Worm (Caenorhabditis elegans) whole organism, L2 larva: ENCODE measurements around the gene R160.5.

Source experiments
- C34F6.9 ChIP-seq: fragments of 150-350 bp; optimal IDR thresholded peaks from 2 replicates; lab custom pipeline; 2014; ENCODE audit warnings: missing biosample characterization, missing genetic modification characterization
- F13H6.1 ChIP-seq: sonication (generic microtip); optimal IDR thresholded peaks from 2 replicates; lab custom pipeline; 2016; ENCODE audit warnings: missing genetic modification characterization, missing compliant biosample characterization
- R02D3.7 ChIP-seq: fragments of 150-350 bp; optimal IDR thresholded peaks from 2 replicates; lab custom pipeline; 2014; ENCODE audit warnings: missing biosample characterization, missing genetic modification characterization
- ZK546.5 ChIP-seq: sonication (generic microtip); optimal IDR thresholded peaks from 2 replicates; lab custom pipeline; 2017; ENCODE audit warnings: missing biosample characterization, missing genetic modification characterization
- alr-1 ChIP-seq: fragments of 150-350 bp; optimal IDR thresholded peaks from 2 replicates; lab custom pipeline; 2014; ENCODE audit warnings: missing biosample characterization, missing genetic modification characterization
- ceh-16 ChIP-seq: fragments of 150-350 bp; optimal IDR thresholded peaks from 2 replicates; lab custom pipeline; 2014; ENCODE audit warnings: missing biosample characterization, missing genetic modification characterization
- ceh-82 ChIP-seq: fragments of 150-350 bp; optimal IDR thresholded peaks from 2 replicates; lab custom pipeline; 2014; ENCODE audit warnings: missing biosample characterization, missing genetic modification characterization
- crh-2 ChIP-seq: sonication (generic microtip); optimal IDR thresholded peaks from 2 replicates; lab custom pipeline; 2017; ENCODE audit warnings: missing biosample characterization, missing genetic modification characterization
- dmd-4 ChIP-seq: sonication (generic microtip); optimal IDR thresholded peaks from 2 replicates; lab custom pipeline; 2017; ENCODE audit warnings: missing biosample characterization, missing genetic modification characterization
- egl-27 ChIP-seq: sonication (generic microtip); optimal IDR thresholded peaks from 3 replicates; lab custom pipeline; 2017; ENCODE audit warnings: missing biosample characterization, missing genetic modification reagents, missing genetic modification characterization
- elt-3 ChIP-seq: sonication (generic microtip); optimal IDR thresholded peaks from 2 replicates; lab custom pipeline; 2017; ENCODE audit warnings: missing biosample characterization, missing genetic modification characterization
- fos-1 ChIP-seq: fragments of 150-350 bp; optimal IDR thresholded peaks from 2 replicates; lab custom pipeline; 2014; ENCODE audit warnings: missing biosample characterization, missing genetic modification characterization
- gmeb-1 ChIP-seq: fragments of 150-350 bp; optimal IDR thresholded peaks from 2 replicates; lab custom pipeline; 2014; ENCODE audit warnings: missing biosample characterization, missing genetic modification characterization
- lin-11 ChIP-seq: fragments of 150-350 bp; sonication (generic microtip); optimal IDR thresholded peaks from 2 replicates; lab custom pipeline; 2014; ENCODE audit warnings: missing biosample characterization, missing genetic modification characterization, inconsistent platforms, mixed read lengths
- lin-13 ChIP-seq: fragments of 150-350 bp; optimal IDR thresholded peaks from 2 replicates; lab custom pipeline; 2014; ENCODE audit warnings: missing biosample characterization, missing genetic modification reagents, missing genetic modification characterization
- lin-39 ChIP-seq: fragments of 150-350 bp; optimal IDR thresholded peaks from 2 replicates; lab custom pipeline; 2014; ENCODE audit warnings: missing biosample characterization, missing genetic modification reagents, missing genetic modification characterization
- lsy-2 ChIP-seq, 2 experiments: fragments of 150-350 bp in 1 of 2; sonication (generic microtip) in 1 of 2; optimal IDR thresholded peaks; 2 replicates each; lab custom pipeline; 2014 to 2017; ENCODE audit warnings: missing biosample characterization in 2 of 2, missing genetic modification characterization in 2 of 2
- mbf-1 ChIP-seq: sonication (generic microtip); optimal IDR thresholded peaks from 2 replicates; lab custom pipeline; 2017; ENCODE audit warnings: missing biosample characterization, missing genetic modification characterization
- nhr-10 ChIP-seq: sonication (generic microtip); optimal IDR thresholded peaks from 2 replicates; lab custom pipeline; 2017; ENCODE audit warnings: missing biosample characterization, missing genetic modification characterization
- nhr-11 ChIP-seq: fragments of 150-350 bp; optimal IDR thresholded peaks from 2 replicates; lab custom pipeline; 2014; ENCODE audit warnings: missing biosample characterization, missing genetic modification characterization
- nhr-12 ChIP-seq: fragments of 150-350 bp; optimal IDR thresholded peaks from 2 replicates; lab custom pipeline; 2014; ENCODE audit warnings: missing biosample characterization, missing genetic modification characterization
- nhr-129 ChIP-seq: fragments of 150-350 bp; optimal IDR thresholded peaks from 2 replicates; lab custom pipeline; 2014; ENCODE audit warnings: missing biosample characterization, missing genetic modification characterization
- nhr-21 ChIP-seq: fragments of 150-350 bp; optimal IDR thresholded peaks from 2 replicates; lab custom pipeline; 2014; ENCODE audit warnings: missing biosample characterization, missing genetic modification characterization
- nhr-23 ChIP-seq: fragments of 150-350 bp; optimal IDR thresholded peaks from 2 replicates; lab custom pipeline; 2014; ENCODE audit warnings: missing biosample characterization, missing genetic modification reagents, missing genetic modification characterization
- nhr-237 ChIP-seq: fragments of 150-350 bp; optimal IDR thresholded peaks from 2 replicates; lab custom pipeline; 2014; ENCODE audit warnings: missing biosample characterization, missing genetic modification characterization
- nhr-25 ChIP-seq: fragments of 150-350 bp; sonication (generic microtip); optimal IDR thresholded peaks from 3 replicates; lab custom pipeline; 2014; ENCODE audit warnings: missing biosample characterization, missing genetic modification characterization
- nhr-6 ChIP-seq: fragments of 150-350 bp; optimal IDR thresholded peaks from 2 replicates; lab custom pipeline; 2014; ENCODE audit warnings: missing biosample characterization, missing genetic modification characterization
- nhr-77 ChIP-seq: fragments of 150-350 bp; optimal IDR thresholded peaks from 2 replicates; lab custom pipeline; 2014; ENCODE audit warnings: missing biosample characterization, missing genetic modification characterization
- sem-4 ChIP-seq: fragments of 150-350 bp; optimal IDR thresholded peaks from 2 replicates; lab custom pipeline; 2014; ENCODE audit warnings: missing biosample characterization, missing genetic modification reagents, missing genetic modification characterization
- sma-9 ChIP-seq, 2 experiments: fragments of 150-350 bp in 1 of 2; sonication (generic microtip) in 1 of 2; optimal IDR thresholded peaks; 2 replicates each; lab custom pipeline; 2014 to 2016; ENCODE audit warnings: missing genetic modification characterization in 2 of 2, mild to moderate bottlenecking in 1 of 2, missing biosample characterization in 1 of 2, missing compliant biosample characterization in 1 of 2, missing genetic modification reagents in 1 of 2, moderate library complexity in 1 of 2
- snpc-4 ChIP-seq: fragments of 150-350 bp; optimal IDR thresholded peaks from 2 replicates; lab custom pipeline; 2014; ENCODE audit warnings: missing biosample characterization, missing genetic modification characterization
- unc-62 ChIP-seq: fragments of 150-350 bp; optimal IDR thresholded peaks from 2 replicates; lab custom pipeline; 2014; ENCODE audit warnings: missing biosample characterization, missing genetic modification reagents, missing genetic modification characterization
- zag-1 ChIP-seq: fragments of 150-350 bp; optimal IDR thresholded peaks from 2 replicates; lab custom pipeline; 2014; ENCODE audit warnings: missing biosample characterization, missing genetic modification characterization
- ztf-11 ChIP-seq: sonication (generic microtip); optimal IDR thresholded peaks from 2 replicates; lab custom pipeline; 2017; ENCODE audit warnings: missing biosample characterization, missing genetic modification characterization
- ztf-4 ChIP-seq: fragments of 150-350 bp; optimal IDR thresholded peaks from 2 replicates; lab custom pipeline; 2014; ENCODE audit warnings: missing biosample characterization, missing genetic modification characterization

The R160.5 gene

DNA sequence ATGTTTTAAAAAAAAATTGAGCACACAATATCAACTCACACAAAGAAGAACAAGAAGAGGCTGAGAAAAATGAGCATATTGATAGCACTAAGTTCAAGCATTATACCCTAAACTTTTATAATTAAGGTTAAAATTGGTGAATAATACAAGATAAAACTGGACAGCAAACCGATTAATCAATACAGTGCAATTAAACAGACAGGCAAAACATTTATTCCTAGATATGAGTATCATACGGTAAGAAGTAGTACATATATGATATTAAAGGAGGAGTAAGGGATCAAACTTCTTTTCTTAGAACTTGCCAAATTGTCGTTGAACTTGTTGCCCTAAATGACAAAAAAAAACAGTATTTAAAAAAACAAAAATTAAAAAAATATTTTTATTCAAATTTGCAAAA is 1.3 kb upstream of the R160.5 start, which contains the start of gene R160.14:
R160.14 (minus strand) TSS at position 101 of the 400 bp plus-strand sequence.
- no peak for TF ChIP-seq crh-2
- no peak for TF ChIP-seq nhr-6 (tag; lab: Kevin White, UChicago)
- no peak for TF ChIP-seq ztf-11 (tag; lab: Kevin White, UChicago)
- TF ChIP-seq alr-1 = no peak
- TF ChIP-seq F13H6.1 (tag; lab: Kevin White, UChicago) = no peak
- TF ChIP-seq nhr-77 (tag; lab: Kevin White, UChicago) = no peak
- TF ChIP-seq ceh-82 (tag; lab: Kevin White, UChicago) = no peak
- no peak for TF ChIP-seq nhr-129 (tag; lab: Kevin White, UChicago)
- no peak for TF ChIP-seq snpc-4

DNA sequence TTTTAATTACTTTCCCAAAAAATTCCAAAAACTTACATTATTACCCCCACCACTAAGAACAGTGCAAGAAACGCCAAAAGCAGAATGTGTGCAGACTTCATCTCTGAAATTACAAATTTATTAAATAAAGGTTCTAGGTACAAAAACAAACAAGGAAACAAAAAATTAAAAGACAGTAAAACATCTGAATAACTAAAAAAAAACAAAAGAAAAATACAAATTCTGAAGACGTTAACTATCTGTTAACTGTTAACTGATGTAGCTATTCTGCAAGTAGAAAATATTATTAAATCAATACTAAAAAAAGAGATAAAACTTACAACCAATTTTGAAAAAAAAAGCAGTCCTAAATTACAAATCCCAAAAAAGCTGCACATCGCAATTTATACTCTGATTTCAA is 757 bp upstream of the R160.5 start, which contains the start of gene R160.13:
R160.13 (minus strand) TSS at position 101 of the 400 bp plus-strand sequence.
- TF ChIP-seq ceh-16 (tag; lab: Kevin White, UChicago) (no peak), nhr-6 (tag; lab: Kevin White, UChicago) (no peak), nhr-237 (no peak), nhr-23 (tag; lab: Kevin White, UChicago) (no peak), ZK546.5 (tag; lab: Kevin White, UChicago) (no peak), nhr-25 (no peak), zag-1 (tag; lab: Kevin White, UChicago) (no peak), mbf-1 (no peak), nhr-12 (tag; lab: Kevin White, UChicago) (no peak), ztf-11 (tag; lab: Kevin White, UChicago) (no peak), nhr-77 (tag; lab: Kevin White, UChicago) (no peak), crh-2 (no peak), dmd-4 (tag; lab: Kevin White, UChicago) (no peak), R02D3.7 (tag; lab: Kevin White, UChicago) (no peak), ceh-82 (tag; lab: Kevin White, UChicago) (no peak), egl-27 (tag; lab: Kevin White, UChicago) (no peak), nhr-10 (tag; lab: Kevin White, UChicago) (no peak), lin-39 (tag; lab: Kevin White, UChicago) (no peak)

DNA sequence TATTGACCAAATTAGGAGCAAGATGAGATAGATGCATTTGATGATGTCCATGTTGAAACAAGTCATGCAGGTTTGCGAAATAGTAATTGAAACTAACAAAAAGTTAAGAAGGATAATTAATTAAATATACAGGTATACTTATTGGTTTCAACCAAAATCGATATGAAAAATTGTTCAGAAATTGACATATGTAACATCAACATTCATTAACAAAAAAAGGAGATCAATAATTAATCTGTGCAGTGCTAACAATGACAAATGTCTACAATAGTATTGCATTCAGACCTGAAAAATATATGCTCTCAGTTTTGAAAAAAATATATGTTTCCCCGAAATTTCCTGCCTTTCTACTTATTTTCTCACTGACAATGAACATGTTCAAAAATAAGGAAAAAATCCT is 1.9 kb downstream of the R160.5 start, which contains the start of gene R160.4:
R160.4 (minus strand) TSS at position 101 of the 400 bp plus-strand sequence.
- TF ChIP-seq sma-9 (GFP tag; optimal IDR thresholded peaks at IDR 0.05; lab: Kevin White, UChicago) (no peak), sma-9 (tag; optimal IDR thresholded peaks at IDR 0.05; lab: Kevin White, UChicago) (no peak), sem-4 (tag; lab: Kevin White, UChicago) (no peak), nhr-12 (tag; lab: Kevin White, UChicago) (no peak), lin-39 (tag; lab: Kevin White, UChicago) (no peak), nhr-25 (no peak), dmd-4 (tag; lab: Kevin White, UChicago) (no peak), nhr-11 (tag; lab: Kevin White, UChicago) (no peak), ztf-4 (tag; lab: Kevin White, UChicago) (no peak), lsy-2 (tag; optimal IDR thresholded peaks at IDR 0.05; lab: Kevin White, UChicago) (no peak), crh-2 (no peak), fos-1 (no peak), snpc-4 (no peak), lin-11 (tag; lab: Kevin White, UChicago) (no peak)

DNA sequence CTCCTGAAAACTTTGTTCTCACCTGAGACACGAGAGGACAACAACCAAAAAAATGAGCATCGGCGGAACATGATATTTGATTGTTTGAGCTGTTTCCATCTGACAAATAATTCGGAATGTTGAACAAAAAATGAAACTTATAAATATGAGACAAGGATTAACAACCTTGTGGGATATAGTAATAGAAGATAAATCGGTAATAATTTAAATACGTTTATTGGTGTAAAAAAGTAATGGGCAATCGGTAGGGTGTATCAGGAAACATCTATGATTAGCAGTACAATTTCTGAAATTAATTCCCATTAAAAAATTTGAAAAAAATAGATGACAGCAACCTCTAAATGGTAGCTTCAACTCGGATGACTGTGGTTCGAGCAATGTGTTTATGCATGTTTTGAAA is 3.2 kb downstream of the R160.5 start, which contains the start of gene R160.10:
R160.10 (minus strand) TSS at position 101 of the 400 bp plus-strand sequence.
- TF ChIP-seq crh-2 (no peak), C34F6.9 (tag; lab: Kevin White, UChicago) (no peak), nhr-12 (tag; lab: Kevin White, UChicago) (no peak)

DNA sequence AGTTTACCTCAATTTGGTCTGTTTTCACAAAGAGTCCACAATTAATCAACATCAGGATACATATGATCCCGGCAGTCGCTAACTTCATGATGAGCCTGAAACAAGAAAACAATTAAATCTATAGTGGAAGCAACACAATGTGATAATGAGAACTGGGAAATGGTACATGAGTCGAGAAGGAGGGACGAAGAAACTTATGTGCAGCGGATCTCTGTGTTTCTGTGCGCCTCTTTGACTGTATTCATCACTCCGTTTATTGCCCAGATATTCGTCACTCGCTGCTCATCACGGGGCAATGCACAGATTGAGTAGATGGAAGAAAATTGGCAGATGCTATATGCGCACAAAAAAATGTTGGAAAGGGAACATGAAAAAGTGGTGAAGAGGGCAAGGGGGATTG is 4.4 kb downstream of the R160.5 start, which contains the start of gene R160.3:
R160.3 (minus strand) TSS at position 101 of the 400 bp plus-strand sequence.
- TF ChIP-seq zag-1 (tag; lab: Kevin White, UChicago) (no peak), unc-62 (no peak), nhr-23 (tag; lab: Kevin White, UChicago) (no peak), crh-2 (no peak), F13H6.1 (tag; lab: Kevin White, UChicago) (no peak), egl-27 (tag; lab: Kevin White, UChicago) (no peak), R02D3.7 (tag; lab: Kevin White, UChicago) (no peak), elt-3 (tag; lab: Kevin White, UChicago) (no peak), nhr-25 (no peak), lin-13 (GFP tag; lab: Kevin White, UChicago) (no peak), nhr-21 (no peak), lsy-2 (tag; optimal IDR thresholded peaks at IDR 0.05; lab: Kevin White, UChicago) (no peak), ceh-16 (tag; lab: Kevin White, UChicago) (no peak), gmeb-1 (tag; lab: Kevin White, UChicago) (no peak), nhr-10 (tag; lab: Kevin White, UChicago) (no peak), nhr-12 (tag; lab: Kevin White, UChicago) (no peak)
